Worm (Caenorhabditis elegans): ENCODE data around the gene R160.5.

DNA sequence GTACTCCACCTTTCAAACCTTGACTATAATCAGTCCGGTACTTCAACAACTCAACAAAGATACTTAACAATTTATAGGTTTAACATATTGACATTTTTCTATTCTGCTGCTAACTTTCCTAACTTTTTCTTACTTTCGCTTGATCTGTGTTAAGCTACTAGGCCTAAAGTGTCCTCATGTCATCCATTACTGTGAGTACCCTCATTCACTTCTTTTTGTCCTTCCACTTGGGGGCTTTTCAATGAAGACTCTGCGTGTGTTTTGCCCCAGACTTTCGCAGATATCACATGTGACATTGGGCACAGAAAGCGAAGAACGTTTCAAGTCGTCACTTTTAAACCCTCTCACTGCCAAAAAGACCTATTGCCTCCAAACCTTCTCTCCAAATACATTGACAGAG lies 34.1 kb upstream of the R160.5 start:
- TF ChIP-seq klf-2 (GFP tag; conservative IDR thresholded peaks at IDR 0.05): no peak
- TF ChIP-seq med-1 (GFP tag; optimal IDR thresholded peaks at IDR 0.05; ENCODE audit: insufficient read depth): no peak
- no peak for TF ChIP-seq ref-1 (GFP tag; conservative IDR thresholded peaks at IDR 0.05)
- TF ChIP-seq tab-1 (GFP tag; IDR thresholded peaks at IDR 0.05): no peak
- no peak for TF ChIP-seq flt-1 (GFP tag; IDR thresholded peaks at IDR 0.05)
- TF ChIP-seq ztf-29 (GFP tag; IDR thresholded peaks at IDR 0.05): no peak
- TF ChIP-seq T22C8.4 (GFP tag; IDR thresholded peaks at IDR 0.05): no peak
- TF ChIP-seq cog-1 (tag; optimal IDR thresholded peaks at IDR 0.05): no peak
- TF ChIP-seq ztf-23 (GFP tag; IDR thresholded peaks at IDR 0.05): no peak

All from whole organism, midembryonic.